Worm (Caenorhabditis elegans) whole organism, young adult: ENCODE results near the gene immp-1.

Source experiments
- B0035.1 ChIP-seq: sonication (generic microtip); optimal IDR thresholded peaks from 2 replicates; lab custom pipeline; 2016; ENCODE audit warnings: missing genetic modification characterization, mild to moderate bottlenecking, missing compliant biosample characterization, missing genotype, missing genetic modification reagents
- B0336.3 ChIP-seq: fragments of 200-800 bp; sonication (Bioruptor generic); IDR thresholded peaks from 2 replicates; pipeline ENCODE4 v1.3.6; 2022; ENCODE audit warnings: missing genetic modification characterization, missing compliant biosample characterization
- F23B12.7 ChIP-seq: sonication (generic microtip); optimal IDR thresholded peaks from 2 replicates; lab custom pipeline; 2017; ENCODE audit warnings: missing genetic modification characterization, mild to moderate bottlenecking, missing compliant biosample characterization, antibody characterized with exemption, moderate library complexity; ENCODE audit not compliant: insufficient read depth
- F55B11.4 ChIP-seq: sonication (generic microtip); optimal IDR thresholded peaks from 2 replicates; lab custom pipeline; 2016; ENCODE audit warnings: missing compliant biosample characterization, missing genetic modification characterization, borderline replicate concordance; ENCODE audit not compliant: insufficient read depth
- F57A8.1 ChIP-seq: fragments of 200-800 bp; sonication (Bioruptor generic); optimal IDR thresholded peaks from 2 replicates; lab custom pipeline; 2018; ENCODE audit warnings: mild to moderate bottlenecking, missing genetic modification characterization, moderate library complexity, missing compliant biosample characterization
- Y56A3A.18 ChIP-seq: fragments of 200-800 bp; sonication (Bioruptor generic); IDR thresholded peaks from 2 replicates; pipeline ENCODE4 v1.3.6; 2022; ENCODE audit warnings: missing genetic modification reagents, missing genetic modification characterization, missing compliant biosample characterization
- ZK185.1 ChIP-seq: sonication (generic microtip); optimal IDR thresholded peaks from 2 replicates; lab custom pipeline; 2016; ENCODE audit warnings: mild to moderate bottlenecking, missing genetic modification characterization, missing compliant biosample characterization; ENCODE audit not compliant: poor library complexity, severe bottlenecking
- attf-3 ChIP-seq: fragments of 200-800 bp; sonication (Bioruptor generic); conservative IDR thresholded peaks from 2 replicates; pipeline ENCODE4 v1.3.6; 2022; ENCODE audit warnings: missing genetic modification reagents, missing genetic modification characterization, missing compliant biosample characterization
- bed-2 ChIP-seq: fragments of 200-800 bp; sonication (Bioruptor generic); IDR thresholded peaks from 2 replicates; pipeline ENCODE4 v1.3.6; 2022; ENCODE audit warnings: missing genetic modification reagents, missing genetic modification characterization, missing compliant biosample characterization
- cebp-1 ChIP-seq, 2 experiments: fragments of 200-800 bp in 1 of 2; sonication (Bioruptor generic) in 1 of 2; sonication (generic microtip) in 1 of 2; IDR thresholded peaks in 1 of 2; optimal IDR thresholded peaks in 1 of 2; 2 replicates each; pipeline versions ENCODE4 v1.3.6 to Lab custom; 2017 to 2022; ENCODE audit warnings: missing compliant biosample characterization in 2 of 2, missing genetic modification characterization in 2 of 2, mild to moderate bottlenecking in 1 of 2, missing genetic modification reagents in 1 of 2, moderate library complexity in 1 of 2
- ceh-40 ChIP-seq: fragments of 200-800 bp; sonication (Bioruptor generic); IDR thresholded peaks from 2 replicates; pipeline ENCODE4 v1.3.6; 2022; ENCODE audit warnings: missing genetic modification characterization, missing compliant biosample characterization
- egrh-3 ChIP-seq: fragments of 200-800 bp; sonication (Bioruptor generic); IDR thresholded peaks from 2 replicates; pipeline ENCODE4 v1.3.6; 2022; ENCODE audit warnings: missing genetic modification reagents, missing genetic modification characterization, missing compliant biosample characterization
- ets-4 ChIP-seq: fragments of 200-800 bp; sonication (Bioruptor generic); optimal IDR thresholded peaks from 2 replicates; lab custom pipeline; 2018; ENCODE audit warnings: mild to moderate bottlenecking, missing genetic modification characterization, missing compliant biosample characterization
- hmg-1.2 ChIP-seq: fragments of 200-800 bp; sonication (Bioruptor generic); IDR thresholded peaks from 2 replicates; pipeline ENCODE4 v1.3.6; 2022; ENCODE audit warnings: missing genetic modification reagents, missing genetic modification characterization, missing compliant biosample characterization
- hmg-20 ChIP-seq: fragments of 200-800 bp; sonication (Bioruptor generic); IDR thresholded peaks from 2 replicates; pipeline ENCODE4 v1.3.6; 2022; ENCODE audit warnings: missing genetic modification reagents, missing genetic modification characterization, missing compliant biosample characterization
- let-526 ChIP-seq: fragments of 200-800 bp; sonication (Bioruptor generic); IDR thresholded peaks from 2 replicates; pipeline ENCODE4 v1.3.6; 2022; ENCODE audit warnings: missing genetic modification reagents, missing genetic modification characterization, missing compliant biosample characterization
- let-607 ChIP-seq, 2 experiments: fragments of 200-800 bp in 1 of 2; sonication (Bioruptor generic) in 1 of 2; sonication (generic microtip) in 1 of 2; optimal IDR thresholded peaks; 2 replicates each; lab custom pipeline; 2016 to 2018; ENCODE audit warnings: mild to moderate bottlenecking in 2 of 2, missing compliant biosample characterization in 2 of 2, missing genetic modification characterization in 2 of 2, moderate library complexity in 2 of 2, missing genotype in 1 of 2
- lin-35 ChIP-seq, 3 experiments: fragments of 150-350 bp in 2 of 3; sonication (generic microtip) in 1 of 3; optimal IDR thresholded peaks; 2 replicates each; lab custom pipeline; 2014 to 2018; ENCODE audit warnings: missing biosample characterization in 3 of 3, missing genetic modification characterization in 3 of 3, missing genetic modification reagents in 3 of 3
- lin-54 ChIP-seq: fragments of 200-800 bp; sonication (Bioruptor generic); optimal IDR thresholded peaks from 2 replicates; lab custom pipeline; 2018; ENCODE audit warnings: mild to moderate bottlenecking, missing genetic modification characterization, missing compliant biosample characterization
- lsy-27 ChIP-seq: sonication (generic microtip); optimal IDR thresholded peaks from 2 replicates; lab custom pipeline; 2017; ENCODE audit warnings: missing genetic modification characterization, mild to moderate bottlenecking, missing compliant biosample characterization, antibody characterized with exemption, missing genotype, borderline replicate concordance; ENCODE audit not compliant: insufficient read depth
- madf-3 ChIP-seq: fragments of 200-800 bp; sonication (Bioruptor generic); IDR thresholded peaks from 2 replicates; pipeline ENCODE4 v1.3.6; 2022; ENCODE audit warnings: missing genetic modification reagents, missing genetic modification characterization, missing compliant biosample characterization
- mcd-1 ChIP-seq: fragments of 200-800 bp; sonication (Bioruptor generic); IDR thresholded peaks from 2 replicates; pipeline ENCODE4 v1.3.6; 2022; ENCODE audit warnings: missing genetic modification reagents, missing genetic modification characterization, missing compliant biosample characterization
- mel-28 ChIP-seq: sonication (generic microtip); optimal IDR thresholded peaks from 2 replicates; lab custom pipeline; 2016; ENCODE audit warnings: borderline replicate concordance, mild to moderate bottlenecking, missing genetic modification characterization, missing compliant biosample characterization
- mes-4 ChIP-seq: sonication (generic microtip); optimal IDR thresholded peaks from 2 replicates; lab custom pipeline; 2016; ENCODE audit warnings: missing genotype, missing genetic modification characterization, missing compliant biosample characterization
- nfya-1 ChIP-seq: sonication (generic microtip); optimal IDR thresholded peaks from 2 replicates; lab custom pipeline; 2017; ENCODE audit warnings: antibody characterized with exemption, missing compliant biosample characterization, missing genetic modification characterization, borderline replicate concordance; ENCODE audit not compliant: insufficient read depth
- nfyb-1 ChIP-seq: fragments of 200-800 bp; sonication (Bioruptor generic); IDR thresholded peaks from 2 replicates; pipeline ENCODE4 v1.3.6; 2022; ENCODE audit warnings: missing genetic modification reagents, missing genetic modification characterization, missing compliant biosample characterization
- nhr-120 ChIP-seq: fragments of 200-800 bp; sonication (Bioruptor generic); IDR thresholded peaks from 2 replicates; pipeline ENCODE4 v1.3.6; 2022; ENCODE audit warnings: missing genetic modification characterization, missing compliant biosample characterization
- nhr-179 ChIP-seq: sonication (generic microtip); optimal IDR thresholded peaks from 2 replicates; lab custom pipeline; 2016; ENCODE audit warnings: mild to moderate bottlenecking, missing genetic modification characterization, missing compliant biosample characterization
- nhr-80 ChIP-seq: sonication (generic microtip); optimal IDR thresholded peaks from 2 replicates; lab custom pipeline; 2016; ENCODE audit warnings: missing genetic modification characterization, missing compliant biosample characterization
- pha-4 ChIP-seq: fragments of 150-350 bp; sonication (generic microtip); optimal IDR thresholded peaks from 2 replicates; lab custom pipeline; 2014; ENCODE audit warnings: missing biosample characterization, missing genetic modification reagents, missing genetic modification characterization
- repo-1 ChIP-seq: sonication (generic microtip); optimal IDR thresholded peaks from 2 replicates; lab custom pipeline; 2017; ENCODE audit warnings: mild to moderate bottlenecking, missing genetic modification characterization, missing compliant biosample characterization
- sdz-38 ChIP-seq: sonication (generic microtip); optimal IDR thresholded peaks from 2 replicates; lab custom pipeline; 2016; ENCODE audit warnings: missing genotype, missing genetic modification characterization, missing compliant biosample characterization
- snpc-1.3 ChIP-seq: sonication (generic microtip); optimal IDR thresholded peaks from 2 replicates; lab custom pipeline; 2017; ENCODE audit warnings: missing genetic modification characterization, mild to moderate bottlenecking, missing compliant biosample characterization, antibody characterized with exemption, moderate library complexity, missing genotype, missing genetic modification reagents; ENCODE audit not compliant: insufficient read depth
- snpc-4 ChIP-seq, 5 experiments: fragments of 150-350 bp in 1 of 5; sonication (generic microtip) in 4 of 5; optimal IDR thresholded peaks; 2 replicates each; lab custom pipeline; 2014 to 2018; ENCODE audit warnings: missing genetic modification characterization in 5 of 5, missing biosample characterization in 3 of 5, antibody characterized with exemption in 2 of 5, mild to moderate bottlenecking in 2 of 5, missing compliant biosample characterization in 2 of 5, missing genotype in 2 of 5, moderate library complexity in 2 of 5, missing genetic modification reagents in 1 of 5
- sptf-2 ChIP-seq: fragments of 200-800 bp; sonication (Bioruptor generic); optimal IDR thresholded peaks from 2 replicates; lab custom pipeline; 2018; ENCODE audit warnings: mild to moderate bottlenecking, missing genetic modification characterization, missing compliant biosample characterization
- tbx-9 ChIP-seq: sonication (generic microtip); optimal IDR thresholded peaks from 2 replicates; lab custom pipeline; 2016; ENCODE audit warnings: borderline replicate concordance, missing genetic modification characterization, inconsistent platforms, missing compliant biosample characterization
- unc-130 ChIP-seq: sonication (generic microtip); optimal IDR thresholded peaks from 2 replicates; lab custom pipeline; 2016; ENCODE audit warnings: missing genetic modification reagents, missing genetic modification characterization, missing compliant biosample characterization
- xnd-1 ChIP-seq: sonication (generic microtip); optimal IDR thresholded peaks from 2 replicates; lab custom pipeline; 2016; ENCODE audit warnings: missing genotype, missing genetic modification reagents, missing genetic modification characterization, missing compliant biosample characterization
- ztf-26 ChIP-seq: sonication (generic microtip); optimal IDR thresholded peaks from 2 replicates; lab custom pipeline; 2017; ENCODE audit warnings: missing genetic modification characterization, missing compliant biosample characterization

The immp-1 gene

ce11 chrIII:11774508-11775000, at the start of gene immp-1:
Gene immp-1 (plus strand): TSS chrIII:11774950.
- TF ChIP-seq let-607 (tag; optimal IDR thresholded peaks at IDR 0.05; lab: Kevin White, UChicago) (peak; percentile 45 to 78), B0336.3 (no peak), nfyb-1 (GFP tag; lab: Robert Waterston, UW) (no peak), xnd-1 (tag; lab: Kevin White, UChicago) (no peak), mes-4 (tag; lab: Kevin White, UChicago) (no peak), B0035.1 (tag; lab: Kevin White, UChicago) (no peak), lsy-27 (no peak), pha-4 (tag; lab: Kevin White, UChicago) (no peak), egrh-3 (GFP tag; lab: Robert Waterston, UW) (no peak), repo-1 (tag; lab: Kevin White, UChicago) (no peak), tbx-9 (no peak), ceh-40 (GFP tag; lab: Robert Waterston, UW) (no peak), ZK185.1 (tag; lab: Kevin White, UChicago) (no peak), snpc-1.3 (tag; lab: Kevin White, UChicago) (peak; percentile 33), F55B11.4 (tag; lab: Kevin White, UChicago) (no peak), lin-35 (GFP tag; optimal IDR thresholded peaks at IDR 0.05; lab: Kevin White, UChicago) (peak in 1 of 3 experiments; percentile 27), lin-54 (GFP tag; lab: Kevin White, UChicago) (peak; percentile 11), ztf-26 (tag; lab: Kevin White, UChicago) (no peak), let-526 (GFP tag; lab: Robert Waterston, UW) (no peak), cebp-1 (GFP tag; IDR thresholded peaks at IDR 0.05; lab: Robert Waterston, UW) (no peak), cebp-1 (tag; optimal IDR thresholded peaks at IDR 0.05; lab: Kevin White, UChicago) (peak; percentile 82), F57A8.1 (GFP tag; lab: Kevin White, UChicago) (no peak), F23B12.7 (peak; percentile 14)

DNA sequence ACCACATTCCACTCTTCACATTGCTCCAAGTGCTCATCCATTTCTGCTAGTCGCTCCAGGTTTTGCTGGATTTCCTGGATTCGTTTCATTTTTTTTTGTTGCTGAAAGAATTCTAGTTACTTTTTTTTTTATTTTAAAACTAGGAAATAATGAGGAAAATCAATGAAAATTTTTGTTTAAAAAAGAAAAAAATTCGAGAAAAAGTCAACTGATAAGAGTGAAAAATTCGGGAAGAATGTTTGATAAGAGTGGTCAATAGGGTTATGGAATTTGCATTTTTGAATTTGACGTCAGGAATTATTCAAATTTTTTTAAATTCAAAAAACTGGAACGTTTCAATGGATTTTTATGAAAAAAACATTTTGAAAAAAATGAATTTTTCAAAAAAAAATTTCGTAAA, 48.2 kb upstream of the immp-1 start, which contains the start of gene Y41C4A.12:
TSS of gene Y41C4A.12 (minus strand) at position 101 of the 400 bp plus-strand sequence.
- no peak for TF ChIP-seq snpc-4 (GFP tag; optimal IDR thresholded peaks at IDR 0.05; lab: Kevin White, UChicago)
- no peak for TF ChIP-seq snpc-4 (tag; optimal IDR thresholded peaks at IDR 0.05; lab: Kevin White, UChicago)
- TF ChIP-seq hmg-20 = no peak
- no peak for TF ChIP-seq nhr-120
- TF ChIP-seq lsy-27 = no peak
- TF ChIP-seq bed-2 = no peak
- TF ChIP-seq ceh-40 (GFP tag; lab: Robert Waterston, UW) = no peak
- no peak for TF ChIP-seq let-526 (GFP tag; lab: Robert Waterston, UW)
- no peak for TF ChIP-seq unc-130 (GFP tag; lab: Kevin White, UChicago)

DNA sequence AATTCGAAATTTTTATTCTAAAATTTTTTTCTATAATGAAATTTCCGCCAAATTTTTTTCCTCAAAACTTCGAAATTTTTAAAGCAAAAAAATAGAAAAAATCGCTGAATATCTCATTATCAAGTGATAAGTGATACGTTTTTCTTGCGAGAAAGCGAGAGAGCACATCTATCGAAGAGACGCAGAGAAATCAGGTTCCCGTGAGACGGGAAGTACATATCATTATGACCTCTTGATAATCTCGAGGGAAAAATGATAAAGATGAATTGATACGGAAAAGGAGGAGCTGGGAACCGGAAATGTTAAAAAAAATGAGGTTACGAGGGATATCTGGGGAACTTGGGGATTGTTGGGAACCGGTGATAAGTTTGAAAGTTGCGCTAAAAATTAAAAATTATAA, 47.7 kb upstream of the immp-1 start:
- no peak for TF ChIP-seq lin-54 (GFP tag; lab: Kevin White, UChicago)
- TF ChIP-seq mcd-1 = 0 out of 2 replicates have a peak, but pooled peaks have one; percentile 7
- TF ChIP-seq hmg-1.2 (GFP tag; lab: Robert Waterston, UW) = peak; percentile 72
- peak; percentile 4 for TF ChIP-seq nhr-80 (tag; lab: Kevin White, UChicago)

ce11 chrIII:11730312-11730711, 44.4 kb upstream of the immp-1 start, which contains the start of gene Y41C4A.18:
Gene Y41C4A.18 (plus strand): TSS chrIII:11730612.
- TF ChIP-seq nhr-179 (tag; lab: Kevin White, UChicago) (no peak), attf-3 (no peak), mel-28 (tag; lab: Kevin White, UChicago) (no peak), F55B11.4 (tag; lab: Kevin White, UChicago) (no peak), ets-4 (no peak), sdz-38 (tag; lab: Kevin White, UChicago) (no peak), hmg-1.2 (GFP tag; lab: Robert Waterston, UW) (no peak), nfya-1 (no peak), sptf-2 (GFP tag; lab: Kevin White, UChicago) (no peak), Y56A3A.18 (GFP tag; lab: Robert Waterston, UW) (no peak), bed-2 (no peak), tbx-9 (no peak), madf-3 (GFP tag; lab: Robert Waterston, UW) (no peak)
- TF ChIP-seq, all 124 proteins: peak for 0
